Worm (Caenorhabditis elegans) whole organism, L4/young adult: Measurements from ENCODE around the gene T22B2.5.

Experiments used
- dao-5 ChIP-seq: sonication (generic microtip); optimal IDR thresholded peaks from 2 replicates; lab custom pipeline; 2016; ENCODE audit warnings: missing genotype, missing genetic modification characterization, moderate library complexity, missing compliant biosample characterization
- him-1 ChIP-seq: sonication (generic microtip); optimal IDR thresholded peaks from 2 replicates; lab custom pipeline; 2016; ENCODE audit warnings: missing genotype, missing genetic modification reagents, missing genetic modification characterization, missing compliant biosample characterization

DNA sequence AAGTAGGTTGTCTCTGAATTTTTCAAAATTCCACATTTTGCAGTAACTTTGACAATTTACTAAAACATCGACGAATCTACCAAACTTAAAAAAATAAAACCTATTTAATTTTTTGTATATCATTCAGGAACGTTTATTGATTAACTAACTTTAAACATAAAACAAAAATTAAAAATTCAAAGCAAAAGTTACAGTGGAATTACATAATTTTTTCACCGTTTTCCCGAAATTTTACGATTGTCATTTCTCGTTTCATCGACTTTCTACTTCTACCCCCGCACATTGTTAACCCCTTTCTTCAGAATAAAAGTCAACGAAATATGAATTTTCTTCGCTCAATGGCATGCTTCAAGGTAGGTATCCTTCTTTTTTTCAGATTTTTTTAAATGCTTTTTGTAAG is 32.9 kb downstream of the T22B2.5 start, which contains the start of gene F47F2.1:
- no peak for TF ChIP-seq him-1
- no peak for TF ChIP-seq dao-5 (tag; lab: Kevin White, UChicago)
